Worm (Caenorhabditis elegans): ENCODE measurements around the gene C25E10.13.

C25E10.13 gene

DNA sequence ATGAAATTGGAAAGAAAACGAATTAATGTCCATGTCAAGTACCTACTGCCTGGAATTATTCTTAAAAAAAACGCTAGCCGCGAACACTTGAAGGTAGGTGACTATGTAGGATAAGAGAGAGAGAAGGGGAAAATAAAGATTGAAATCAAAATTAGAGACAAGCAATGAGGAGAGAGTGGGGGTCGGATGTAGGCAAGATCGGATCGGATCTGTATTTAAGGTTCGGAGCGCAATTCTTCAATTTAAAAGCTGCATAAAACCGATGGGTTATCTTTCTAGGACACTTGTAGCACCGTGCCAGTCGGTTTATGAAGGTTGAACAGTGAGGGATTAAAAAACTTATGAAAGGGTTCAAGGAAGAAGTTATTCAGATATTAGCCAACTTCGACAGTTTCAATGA lies 3.6 kb downstream of the C25E10.13 start:
- TF ChIP-seq bed-3 (GFP tag; optimal IDR thresholded peaks at IDR 0.05) (no peak), nhr-237 (tag; optimal IDR thresholded peaks at IDR 0.05) (no peak), elt-1 (tag; optimal IDR thresholded peaks at IDR 0.05; ENCODE audit: borderline replicate concordance, insufficient read depth) (peak; percentile 64), sptf-1 (tag; optimal IDR thresholded peaks at IDR 0.05) (no peak), lsy-2 (tag; optimal IDR thresholded peaks at IDR 0.05) (no peak)

DNA sequence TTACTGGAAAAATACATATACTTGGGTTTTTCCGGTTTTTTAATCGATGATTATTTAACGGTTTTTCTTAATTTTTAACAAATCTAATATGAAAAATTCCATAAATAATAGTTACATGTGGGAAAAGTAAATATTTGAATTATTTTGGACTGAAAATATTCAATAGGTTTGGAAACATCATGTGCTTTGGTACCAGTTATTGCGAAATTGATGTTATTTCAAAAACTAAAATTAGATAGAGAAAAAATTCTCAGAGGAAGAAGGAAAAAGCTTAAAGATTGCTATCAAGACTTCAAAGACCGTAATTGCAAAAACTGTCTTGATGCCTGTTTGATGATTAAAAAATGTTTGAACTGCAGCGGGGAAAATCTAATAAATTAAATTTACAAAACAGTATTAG lies 5.5 kb downstream of the C25E10.13 start:
- TF ChIP-seq drap-1 (GFP tag; optimal IDR thresholded peaks at IDR 0.05) (no peak), lin-32 (GFP tag; optimal IDR thresholded peaks at IDR 0.05) (no peak), sem-2 (GFP tag; optimal IDR thresholded peaks at IDR 0.05) (no peak), nhr-237 (tag; optimal IDR thresholded peaks at IDR 0.05) (no peak), snpc-4 (tag; optimal IDR thresholded peaks at IDR 0.05) (no peak)

DNA sequence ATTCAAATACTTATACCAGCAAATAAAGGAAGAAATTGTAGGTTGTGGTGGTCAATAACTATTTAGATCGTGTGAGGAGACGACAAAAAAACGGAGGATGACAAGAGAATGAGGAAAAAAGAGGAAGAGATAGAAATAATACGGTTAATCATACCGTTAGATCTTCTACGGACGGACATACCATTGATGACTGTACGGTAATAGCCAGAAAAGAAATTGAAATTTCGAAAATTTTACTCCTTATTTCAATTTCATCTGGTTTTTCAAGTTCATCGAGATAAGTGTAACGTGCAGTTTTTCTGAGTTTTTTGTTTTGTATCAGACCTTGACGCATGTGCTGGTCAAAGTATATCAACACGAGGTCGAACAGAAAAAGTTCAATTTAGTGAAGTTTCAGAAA lies 6.4 kb downstream of the C25E10.13 start:
- TF ChIP-seq cnd-1 (tag; optimal IDR thresholded peaks at IDR 0.05) (no peak), bed-3 (GFP tag; optimal IDR thresholded peaks at IDR 0.05) (no peak), mab-5 (tag; optimal IDR thresholded peaks at IDR 0.05) (no peak), nhr-237 (tag; optimal IDR thresholded peaks at IDR 0.05) (no peak), sptf-1 (tag; optimal IDR thresholded peaks at IDR 0.05) (no peak), mep-1 (tag; optimal IDR thresholded peaks at IDR 0.05) (no peak), ces-1 (GFP tag; optimal IDR thresholded peaks at IDR 0.05) (no peak), flh-1 (GFP tag; optimal IDR thresholded peaks at IDR 0.05) (no peak), ceh-39 (tag; optimal IDR thresholded peaks at IDR 0.05) (no peak), M03D4.4 (tag; optimal IDR thresholded peaks at IDR 0.05) (no peak), hlh-1 (tag; optimal IDR thresholded peaks at IDR 0.05) (no peak), elt-1 (tag; optimal IDR thresholded peaks at IDR 0.05; ENCODE audit: borderline replicate concordance, insufficient read depth) (no peak), ceh-83 (GFP tag; optimal IDR thresholded peaks at IDR 0.05) (no peak), nhr-12 (tag; optimal IDR thresholded peaks at IDR 0.05) (no peak), mls-2 (tag; optimal IDR thresholded peaks at IDR 0.05) (no peak)

DNA sequence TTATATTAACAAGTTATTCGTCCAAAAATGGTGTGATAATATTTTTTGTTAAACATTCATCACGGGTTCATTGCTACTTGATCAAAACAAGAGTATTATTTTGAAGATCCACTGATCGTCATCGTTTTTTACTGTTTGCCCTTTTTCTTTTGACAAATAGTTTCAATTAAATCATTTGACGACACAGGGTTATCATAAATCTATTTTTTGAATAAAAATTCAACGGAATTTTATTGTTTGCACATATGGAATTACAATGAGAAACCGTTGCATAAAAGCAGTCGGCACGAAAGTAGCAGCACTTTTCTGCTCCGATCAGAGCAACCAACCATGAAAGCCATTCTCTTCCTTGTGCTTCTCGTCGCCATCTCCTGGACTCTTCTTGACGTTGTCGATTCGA lies 8.2 kb downstream of the C25E10.13 start, which contains the start of gene fip-2:
Gene fip-2, plus strand, starts transcription at position 301 of the 400 bp plus-strand sequence.
- TF ChIP-seq sem-2 (GFP tag; optimal IDR thresholded peaks at IDR 0.05) (no peak), ces-1 (GFP tag; optimal IDR thresholded peaks at IDR 0.05) (no peak), lsy-2 (tag; optimal IDR thresholded peaks at IDR 0.05) (no peak), unc-62 (GFP tag; optimal IDR thresholded peaks at IDR 0.05) (no peak), ztf-11 (tag; optimal IDR thresholded peaks at IDR 0.05) (no peak), elt-3 (tag; optimal IDR thresholded peaks at IDR 0.05) (no peak), ceh-39 (tag; optimal IDR thresholded peaks at IDR 0.05) (no peak), unc-120 (tag; optimal IDR thresholded peaks at IDR 0.05; ENCODE audit: poor library complexity, severe bottlenecking) (no peak), lin-13 (tag; optimal IDR thresholded peaks at IDR 0.05) (no peak), nhr-237 (tag; optimal IDR thresholded peaks at IDR 0.05) (no peak), nhr-2 (tag; optimal IDR thresholded peaks at IDR 0.05) (no peak), ceh-83 (GFP tag; optimal IDR thresholded peaks at IDR 0.05) (no peak), ham-2 (GFP tag; optimal IDR thresholded peaks at IDR 0.05) (no peak), bed-3 (GFP tag; optimal IDR thresholded peaks at IDR 0.05) (no peak), unc-39 (tag; optimal IDR thresholded peaks at IDR 0.05) (no peak), nhr-12 (tag; optimal IDR thresholded peaks at IDR 0.05) (no peak), hlh-1 (tag; optimal IDR thresholded peaks at IDR 0.05) (no peak)

DNA sequence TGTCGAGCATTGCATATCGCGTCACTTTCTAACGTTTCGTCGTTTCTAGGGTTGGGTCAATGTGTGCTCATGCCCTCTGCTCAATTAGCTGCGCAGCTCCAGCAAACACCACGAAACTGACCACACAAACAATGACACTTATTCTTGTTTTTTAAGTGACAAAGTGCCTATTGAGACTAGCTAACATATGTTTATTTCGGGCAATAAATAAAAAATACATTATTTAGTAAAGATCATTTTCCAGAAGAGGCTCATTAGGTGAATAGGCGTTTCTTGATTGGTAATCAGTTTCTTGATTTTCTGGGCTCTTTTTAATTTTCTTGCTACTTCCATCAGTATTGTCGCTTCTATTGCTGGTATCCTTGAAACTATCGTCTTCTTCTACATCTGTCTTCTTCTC lies 10.2 kb downstream of the C25E10.13 start, which contains the start of gene T27E4.5:
Gene T27E4.5, minus strand, starts transcription at position 101 of the 400 bp plus-strand sequence.
- TF ChIP-seq elt-3 (tag; optimal IDR thresholded peaks at IDR 0.05) = no peak
- no peak for TF ChIP-seq hlh-1 (tag; optimal IDR thresholded peaks at IDR 0.05)
- no peak for TF ChIP-seq bed-3 (GFP tag; optimal IDR thresholded peaks at IDR 0.05)
- TF ChIP-seq ceh-43 (GFP tag; optimal IDR thresholded peaks at IDR 0.05) = no peak
- no peak for TF ChIP-seq elt-1 (tag; optimal IDR thresholded peaks at IDR 0.05; ENCODE audit: borderline replicate concordance, insufficient read depth)
- TF ChIP-seq ces-1 (GFP tag; optimal IDR thresholded peaks at IDR 0.05) = no peak
- TF ChIP-seq nhr-12 (tag; optimal IDR thresholded peaks at IDR 0.05) = no peak
- TF ChIP-seq sem-2 (GFP tag; optimal IDR thresholded peaks at IDR 0.05) = no peak
- no peak for TF ChIP-seq unc-62 (GFP tag; optimal IDR thresholded peaks at IDR 0.05)
- TF ChIP-seq mab-5 (tag; optimal IDR thresholded peaks at IDR 0.05) = no peak
- TF ChIP-seq lin-13 (tag; optimal IDR thresholded peaks at IDR 0.05) = no peak
- no peak for TF ChIP-seq ceh-39 (tag; optimal IDR thresholded peaks at IDR 0.05)
- TF ChIP-seq nhr-2 (tag; optimal IDR thresholded peaks at IDR 0.05) = no peak
- TF ChIP-seq ceh-83 (GFP tag; optimal IDR thresholded peaks at IDR 0.05) = no peak
- no peak for TF ChIP-seq tbx-8 (GFP tag; optimal IDR thresholded peaks at IDR 0.05)
- no peak for TF ChIP-seq mep-1 (tag; optimal IDR thresholded peaks at IDR 0.05)
- no peak for TF ChIP-seq sptf-1 (tag; optimal IDR thresholded peaks at IDR 0.05)
- TF ChIP-seq unc-39 (tag; optimal IDR thresholded peaks at IDR 0.05) = no peak
- TF ChIP-seq nhr-28 (tag; optimal IDR thresholded peaks at IDR 0.05) = no peak
